Worm (Caenorhabditis elegans): ENCODE measurements around the gene F13B6.3.

- TF ChIP-seq nhr-11 (tag; optimal IDR thresholded peaks at IDR 0.05) (no peak), ama-1 (optimal IDR thresholded peaks at IDR 0.05) (no peak)
These were observed 25.7 kb upstream of the F13B6.3 start, which contains the start of gene F55G1.1 for ce11 chrIV:7491464-7491863.
